Worm (Caenorhabditis elegans): ENCODE results near the gene lips-6.

DNA sequence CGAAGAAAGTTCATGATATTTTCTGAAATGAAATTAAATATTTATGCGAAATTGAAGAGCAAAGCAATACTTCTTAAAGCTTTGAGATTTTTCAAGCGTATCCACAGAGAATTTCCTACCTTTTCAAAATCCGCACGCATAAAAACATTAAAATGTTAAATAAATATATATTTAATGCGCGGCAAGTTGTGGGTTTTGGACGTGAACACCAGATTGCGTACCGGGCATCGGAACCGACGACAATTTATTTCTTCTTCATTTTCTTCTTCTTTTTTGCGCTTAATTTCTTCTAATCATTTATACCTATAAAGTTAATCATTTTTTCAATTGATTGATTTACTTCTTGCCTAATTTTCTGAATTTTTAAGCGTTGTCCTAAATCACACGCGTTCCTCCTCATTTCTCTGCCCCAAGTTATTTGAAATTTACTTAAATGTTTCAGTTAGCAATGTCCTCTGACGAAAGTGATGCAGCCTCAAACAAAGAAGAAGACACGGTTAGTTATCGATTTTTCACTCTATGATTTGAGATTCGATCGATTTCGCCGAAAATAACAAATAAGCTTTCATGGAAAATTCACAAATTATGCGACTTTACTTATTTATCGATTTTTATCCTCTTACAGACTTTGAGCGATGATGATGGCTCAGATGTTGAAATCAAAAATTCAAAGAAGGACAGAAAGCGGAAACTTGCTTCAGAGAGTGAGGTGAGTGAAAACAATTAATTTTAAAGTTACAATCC lies 35.7 kb upstream of the lips-6 start, which contains the start of the genes bre-5 and spt-5:
- TF ChIP-seq ceh-13 (GFP tag; optimal IDR thresholded peaks at IDR 0.05) (no peak), ama-1 (optimal IDR thresholded peaks at IDR 0.05) (no peak)
